Worm (Caenorhabditis elegans) whole organism, L3 larva: ENCODE data around the gene Y57E12AL.6.

Experiments used
- R02D3.7 ChIP-seq: fragments of 150-350 bp; optimal IDR thresholded peaks from 2 replicates; lab custom pipeline; 2014; ENCODE audit warnings: missing biosample characterization, missing genetic modification characterization
- aly-2 ChIP-seq: fragments of 150-350 bp; optimal IDR thresholded peaks from 2 replicates; lab custom pipeline; 2014; ENCODE audit warnings: missing biosample characterization, missing genetic modification characterization
- ceh-16 ChIP-seq: sonication (generic microtip); optimal IDR thresholded peaks from 2 replicates; lab custom pipeline; 2017; ENCODE audit warnings: missing biosample characterization, missing genetic modification characterization
- ceh-28 ChIP-seq: fragments of 150-350 bp; optimal IDR thresholded peaks from 2 replicates; lab custom pipeline; 2014; ENCODE audit warnings: missing biosample characterization, missing genetic modification reagents, missing genetic modification characterization
- daf-12 ChIP-seq: fragments of 150-350 bp; optimal IDR thresholded peaks from 2 replicates; lab custom pipeline; 2014; ENCODE audit warnings: missing biosample characterization, missing genetic modification reagents, missing genetic modification characterization
- egl-5 ChIP-seq: fragments of 150-350 bp; optimal IDR thresholded peaks from 2 replicates; lab custom pipeline; 2017; ENCODE audit warnings: missing biosample characterization, missing genetic modification reagents, missing genetic modification characterization, inconsistent platforms
- elt-1 ChIP-seq: fragments of 150-350 bp; optimal IDR thresholded peaks from 2 replicates; lab custom pipeline; 2014; ENCODE audit warnings: missing biosample characterization, missing genetic modification characterization
- elt-2 ChIP-seq: sonication (generic microtip); optimal IDR thresholded peaks from 2 replicates; lab custom pipeline; 2016; ENCODE audit warnings: missing genetic modification reagents, mild to moderate bottlenecking, missing genetic modification characterization, missing compliant biosample characterization
- eor-1 ChIP-seq, 2 experiments: fragments of 150-350 bp; optimal IDR thresholded peaks; 2 replicates each; lab custom pipeline; 2014 to 2018; ENCODE audit warnings: missing biosample characterization in 2 of 2, missing genetic modification characterization in 2 of 2
- fkh-10 ChIP-seq: sonication (generic microtip); optimal IDR thresholded peaks from 2 replicates; lab custom pipeline; 2017; ENCODE audit warnings: missing biosample characterization, missing genetic modification reagents, missing genetic modification characterization
- fkh-2 ChIP-seq: fragments of 150-350 bp; optimal IDR thresholded peaks from 2 replicates; lab custom pipeline; 2014; ENCODE audit warnings: missing biosample characterization, missing genetic modification reagents, missing genetic modification characterization
- fos-1 ChIP-seq: fragments of 150-350 bp; optimal IDR thresholded peaks from 2 replicates; lab custom pipeline; 2014; ENCODE audit warnings: missing biosample characterization, missing genetic modification characterization
- hmg-11 ChIP-seq: sonication (generic microtip); optimal IDR thresholded peaks from 2 replicates; lab custom pipeline; 2016; ENCODE audit warnings: missing genetic modification characterization, missing compliant biosample characterization
- jun-1 ChIP-seq: fragments of 150-350 bp; optimal IDR thresholded peaks from 2 replicates; lab custom pipeline; 2014; ENCODE audit warnings: missing biosample characterization, missing genetic modification reagents, missing genetic modification characterization
- lin-15B ChIP-seq: fragments of 150-350 bp; optimal IDR thresholded peaks from 2 replicates; lab custom pipeline; 2014; ENCODE audit warnings: missing biosample characterization, missing genetic modification characterization
- lin-39 ChIP-seq: fragments of 150-350 bp; optimal IDR thresholded peaks from 2 replicates; lab custom pipeline; 2018; ENCODE audit warnings: missing biosample characterization, missing genetic modification reagents, missing genetic modification characterization
- lsy-12 ChIP-seq: sonication (generic microtip); optimal IDR thresholded peaks from 2 replicates; lab custom pipeline; 2016; ENCODE audit warnings: mild to moderate bottlenecking, missing genetic modification characterization, missing compliant biosample characterization
- mdl-1 ChIP-seq: fragments of 150-350 bp; optimal IDR thresholded peaks from 2 replicates; lab custom pipeline; 2014; ENCODE audit warnings: missing biosample characterization, missing genetic modification characterization
- nfya-1 ChIP-seq: sonication (generic microtip); optimal IDR thresholded peaks from 2 replicates; lab custom pipeline; 2017; ENCODE audit warnings: missing genetic modification characterization, mild to moderate bottlenecking, missing compliant biosample characterization, antibody characterized with exemption, moderate library complexity; ENCODE audit not compliant: insufficient read depth
- nhr-11 ChIP-seq: fragments of 150-350 bp; optimal IDR thresholded peaks from 2 replicates; lab custom pipeline; 2014; ENCODE audit warnings: missing biosample characterization, missing genetic modification characterization
- nhr-12 ChIP-seq: fragments of 150-350 bp; optimal IDR thresholded peaks from 2 replicates; lab custom pipeline; 2014; ENCODE audit warnings: missing biosample characterization, missing genetic modification characterization
- nhr-237 ChIP-seq: fragments of 150-350 bp; optimal IDR thresholded peaks from 2 replicates; lab custom pipeline; 2014; ENCODE audit warnings: missing biosample characterization, missing genetic modification characterization
- nhr-25 ChIP-seq: sonication (generic microtip); optimal IDR thresholded peaks from 2 replicates; lab custom pipeline; 2017; ENCODE audit warnings: missing biosample characterization, missing genetic modification characterization
- nhr-43 ChIP-seq: sonication (generic microtip); optimal IDR thresholded peaks from 2 replicates; lab custom pipeline; 2016; ENCODE audit warnings: mild to moderate bottlenecking, missing genetic modification characterization, missing compliant biosample characterization; ENCODE audit not compliant: poor library complexity, severe bottlenecking
- nhr-67 ChIP-seq: fragments of 150-350 bp; optimal IDR thresholded peaks from 2 replicates; lab custom pipeline; 2014; ENCODE audit warnings: missing biosample characterization, missing genetic modification characterization
- nhr-76 ChIP-seq: fragments of 150-350 bp; sonication (generic microtip); optimal IDR thresholded peaks from 5 replicates; lab custom pipeline; 2014; ENCODE audit warnings: missing biosample characterization, missing genetic modification characterization
- nhr-77 ChIP-seq: fragments of 150-350 bp; optimal IDR thresholded peaks from 2 replicates; lab custom pipeline; 2014; ENCODE audit warnings: missing biosample characterization, missing genetic modification characterization
- pha-4 ChIP-seq: fragments of 150-350 bp; optimal IDR thresholded peaks from 2 replicates; lab custom pipeline; 2014; ENCODE audit warnings: missing biosample characterization, missing genetic modification reagents, missing genetic modification characterization
- pqm-1 ChIP-seq: fragments of 150-350 bp; optimal IDR thresholded peaks from 2 replicates; lab custom pipeline; 2017; ENCODE audit warnings: missing biosample characterization, missing genetic modification characterization, inconsistent platforms
- skn-1 ChIP-seq: fragments of 150-350 bp; optimal IDR thresholded peaks from 2 replicates; lab custom pipeline; 2014; ENCODE audit warnings: missing biosample characterization, missing genetic modification characterization
- tbx-2 ChIP-seq: sonication (generic microtip); optimal IDR thresholded peaks from 2 replicates; lab custom pipeline; 2016; ENCODE audit warnings: mild to moderate bottlenecking, missing genetic modification characterization, missing compliant biosample characterization
- unc-39 ChIP-seq: sonication (generic microtip); optimal IDR thresholded peaks from 4 replicates; lab custom pipeline; 2017; ENCODE audit warnings: missing biosample characterization, missing genetic modification characterization
- ztf-11 ChIP-seq: fragments of 150-350 bp; optimal IDR thresholded peaks from 2 replicates; lab custom pipeline; 2014; ENCODE audit warnings: missing biosample characterization, missing genetic modification characterization

Y57E12AL.6 gene

DNA sequence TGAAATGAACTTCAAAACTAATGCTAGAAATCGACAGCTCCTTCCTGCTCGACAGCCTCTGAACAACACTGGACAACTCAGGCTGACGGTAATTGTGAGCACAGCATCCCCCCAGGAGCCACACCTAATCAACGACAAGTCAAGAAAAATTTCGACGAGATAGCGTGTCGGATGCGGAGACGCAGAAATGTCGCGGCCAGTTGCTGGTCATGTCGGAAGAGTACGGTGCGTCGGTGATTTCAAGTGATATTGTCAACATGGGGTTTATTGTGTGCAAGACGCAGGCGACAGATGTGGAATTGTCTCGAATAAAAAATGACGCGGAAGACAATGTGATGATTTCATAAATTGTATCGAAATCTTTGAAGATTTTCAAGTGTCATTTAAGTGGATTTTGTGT lies 23.8 kb downstream of the Y57E12AL.6 start, which contains the start of gene twk-11:
twk-11 (minus strand) TSS at position 101 of the 400 bp plus-strand sequence.
- TF ChIP-seq lin-15B (no peak), pqm-1 (tag; lab: Kevin White, UChicago) (no peak), elt-2 (tag; lab: Kevin White, UChicago) (no peak)

ce11 chrV:7027055-7027454 lies 33.2 kb downstream of the Y57E12AL.6 start, which contains the start of gene F20A1.6:
F20A1.6 (minus strand) TSS chrV:7027155.
- TF ChIP-seq nhr-25 (tag; lab: Kevin White, UChicago) (no peak), pqm-1 (tag; lab: Kevin White, UChicago) (no peak), elt-1 (no peak), nhr-237 (tag; lab: Kevin White, UChicago) (no peak), unc-39 (tag; lab: Kevin White, UChicago) (no peak), aly-2 (tag; lab: Kevin White, UChicago) (no peak), lsy-12 (tag; lab: Kevin White, UChicago) (no peak), nhr-76 (tag; lab: Kevin White, UChicago) (no peak), ztf-11 (tag; lab: Kevin White, UChicago) (no peak), nhr-11 (tag; lab: Kevin White, UChicago) (no peak), egl-5 (tag; lab: Kevin White, UChicago) (no peak), fos-1 (tag; lab: Kevin White, UChicago) (no peak)

- no peak for TF ChIP-seq lin-39 (tag; lab: Kevin White, UChicago)
- TF ChIP-seq fkh-10 (GFP tag; lab: Kevin White, UChicago) = no peak
- no peak for TF ChIP-seq ceh-16 (tag; lab: Kevin White, UChicago)
- no peak for TF ChIP-seq nhr-43 (tag; lab: Kevin White, UChicago)
- no peak for TF ChIP-seq skn-1
- no peak for TF ChIP-seq lsy-12 (tag; lab: Kevin White, UChicago)
- TF ChIP-seq tbx-2 (tag; lab: Kevin White, UChicago) = no peak
- no peak for TF ChIP-seq nhr-77 (tag; lab: Kevin White, UChicago)
- no peak for TF ChIP-seq nfya-1 (tag; lab: Kevin White, UChicago)
- no peak for TF ChIP-seq fkh-2 (tag; lab: Kevin White, UChicago)
- TF ChIP-seq lin-15B = no peak
Measured at ce11 chrV:7022981-7023380, 37.3 kb downstream of the Y57E12AL.6 start.

- no peak for TF ChIP-seq lin-39 (tag; lab: Kevin White, UChicago)
- no peak for TF ChIP-seq daf-12 (tag; lab: Kevin White, UChicago)
- TF ChIP-seq fkh-10 (GFP tag; lab: Kevin White, UChicago) = no peak
- TF ChIP-seq nhr-12 (tag; lab: Kevin White, UChicago) = no peak
- TF ChIP-seq nhr-76 (tag; lab: Kevin White, UChicago) = no peak
- TF ChIP-seq nhr-43 (tag; lab: Kevin White, UChicago) = no peak
- TF ChIP-seq fkh-2 (tag; lab: Kevin White, UChicago) = no peak
- TF ChIP-seq pqm-1 (tag; lab: Kevin White, UChicago) = no peak
- no peak for TF ChIP-seq ztf-11 (tag; lab: Kevin White, UChicago)
- no peak for TF ChIP-seq R02D3.7 (tag; lab: Kevin White, UChicago)
- no peak for TF ChIP-seq unc-39 (tag; lab: Kevin White, UChicago)
- no peak for TF ChIP-seq hmg-11
Measured at ce11 chrV:7021772-7022171, 38.5 kb downstream of the Y57E12AL.6 start, which contains the start of gene F20A1.4. F20A1.4 (minus strand) TSS chrV:7021872.

- TF ChIP-seq nhr-43 (tag; lab: Kevin White, UChicago) (no peak), aly-2 (tag; lab: Kevin White, UChicago) (no peak), nhr-67 (tag; lab: Kevin White, UChicago) (no peak), pqm-1 (tag; lab: Kevin White, UChicago) (no peak), ceh-28 (no peak), nhr-237 (tag; lab: Kevin White, UChicago) (no peak), nhr-12 (tag; lab: Kevin White, UChicago) (no peak), jun-1 (tag; lab: Kevin White, UChicago) (no peak), eor-1 (tag; optimal IDR thresholded peaks at IDR 0.05; lab: Kevin White, UChicago) (no peak), elt-1 (no peak), mdl-1 (tag; lab: Kevin White, UChicago) (no peak), ztf-11 (tag; lab: Kevin White, UChicago) (no peak), pha-4 (tag; lab: Kevin White, UChicago) (no peak), skn-1 (no peak)
Measured at ce11 chrV:7017059-7017458, 43.2 kb downstream of the Y57E12AL.6 start, which contains the start of gene srsx-32. srsx-32 (plus strand) TSS chrV:7017359.
